Fruit fly (Drosophila melanogaster) whole organism: Measurements from ENCODE around the gene CG13678.

ENCODE experiments used
- CG8478 ChIP-seq: fragments of >200 bp; optimal IDR thresholded peaks from 2 replicates; lab custom pipeline; 2018; ENCODE audit warnings: inconsistent platforms
- Dll ChIP-seq: fragments of >200 bp; optimal IDR thresholded peaks from 2 replicates; lab custom pipeline; 2017
- EcR ChIP-seq, 2 experiments: fragments of >200 bp; optimal IDR thresholded peaks; 2 replicates each; lab custom pipeline; 2017; ENCODE audit warnings: missing biosample characterization in 2 of 2, missing genetic modification characterization in 2 of 2, missing genetic modification reagents in 2 of 2
- pan ChIP-seq: fragments of >200 bp; optimal IDR thresholded peaks from 2 replicates; lab custom pipeline; 2017
- psq ChIP-seq: fragments of >200 bp; optimal IDR thresholded peaks from 2 replicates; lab custom pipeline; 2017
- usp ChIP-seq: fragments of >200 bp; optimal IDR thresholded peaks from 2 replicates; lab custom pipeline; 2017; ENCODE audit warnings: missing biosample characterization, missing genetic modification characterization, mixed read lengths

CG13678 gene

dm6 chr3L:8221835-8222234 lies at the start of gene CG13678:
Gene CG13678, plus strand, starts transcription at chr3L:8222141.
- TF ChIP-seq EcR (GFP tag; optimal IDR thresholded peaks at IDR 0.05; lab: Kevin White, UChicago) (no peak), pan (lab: Kevin White, UChicago) (no peak), Dll (no peak), usp (GFP tag; lab: Kevin White, UChicago) (no peak), psq (lab: Kevin White, UChicago) (no peak), CG8478 (lab: Kevin White, UChicago) (no peak)

- no peak for TF ChIP-seq CG8478 (lab: Kevin White, UChicago)
- no peak for TF ChIP-seq pan (lab: Kevin White, UChicago)
- TF ChIP-seq Dll, result no peak
- TF ChIP-seq usp (GFP tag; lab: Kevin White, UChicago), result no peak
- no peak for TF ChIP-seq psq (lab: Kevin White, UChicago)
- no peak for TF ChIP-seq EcR (GFP tag; optimal IDR thresholded peaks at IDR 0.05; lab: Kevin White, UChicago)
Measured at dm6 chr3L:8175818-8176217, 46.1 kb upstream of the CG13678 start, which contains the start of gene RecQ4. Gene RecQ4, minus strand, starts transcription at chr3L:8175978.

dm6 chr3L:8177795-8178564 lies 44.0 kb upstream of the CG13678 start, which contains the start of gene Nmt:
Gene Nmt, minus strand, starts transcription at chr3L:8178429.
- no peak for TF ChIP-seq Dll
- TF ChIP-seq pan (lab: Kevin White, UChicago), result no peak
- TF ChIP-seq psq (lab: Kevin White, UChicago), result no peak
- no peak for TF ChIP-seq EcR (GFP tag; optimal IDR thresholded peaks at IDR 0.05; lab: Kevin White, UChicago)
- no peak for TF ChIP-seq usp (GFP tag; lab: Kevin White, UChicago)
- TF ChIP-seq CG8478 (lab: Kevin White, UChicago), result no peak

- TF ChIP-seq usp (GFP tag; lab: Kevin White, UChicago) (no peak), Dll (no peak), CG8478 (lab: Kevin White, UChicago) (no peak), pan (lab: Kevin White, UChicago) (no peak), psq (lab: Kevin White, UChicago) (no peak), EcR (GFP tag; optimal IDR thresholded peaks at IDR 0.05; lab: Kevin White, UChicago) (no peak)
Measured at dm6 chr3L:8180464-8181137, 41.3 kb upstream of the CG13678 start, which contains the start of the genes mthl7 and Uxs. Gene mthl7, minus strand, starts transcription at chr3L:8180514. Gene Uxs, plus strand, starts transcription at chr3L:8180923.

dm6 chr3L:8185263-8186227 lies 36.4 kb upstream of the CG13678 start:
- no peak for TF ChIP-seq psq (lab: Kevin White, UChicago)
- no peak for TF ChIP-seq pan (lab: Kevin White, UChicago)
- no peak for TF ChIP-seq EcR (GFP tag; optimal IDR thresholded peaks at IDR 0.05; lab: Kevin White, UChicago)

dm6 chr3L:8186627-8187396 lies 35.1 kb upstream of the CG13678 start, which contains the start of the genes ERR and Atg18a:
Gene ERR, minus strand, starts transcription at chr3L:8186671.
Gene Atg18a, plus strand, starts transcription at chr3L:8186857.
- TF ChIP-seq EcR (GFP tag; optimal IDR thresholded peaks at IDR 0.05; lab: Kevin White, UChicago) (no peak), psq (lab: Kevin White, UChicago) (no peak), CG8478 (lab: Kevin White, UChicago) (no peak), Dll (no peak)

dm6 chr3L:8187397-8187811 lies 34.5 kb upstream of the CG13678 start:
- TF ChIP-seq CG8478 (lab: Kevin White, UChicago), result no peak
- no peak for TF ChIP-seq pan (lab: Kevin White, UChicago)
- TF ChIP-seq usp (GFP tag; lab: Kevin White, UChicago), result no peak
- no peak for TF ChIP-seq Dll
- TF ChIP-seq EcR (GFP tag; optimal IDR thresholded peaks at IDR 0.05; lab: Kevin White, UChicago), result no peak
- TF ChIP-seq psq (lab: Kevin White, UChicago), result no peak

- no peak for TF ChIP-seq psq (lab: Kevin White, UChicago)
- no peak for TF ChIP-seq pan (lab: Kevin White, UChicago)
- TF ChIP-seq usp (GFP tag; lab: Kevin White, UChicago), result no peak
Measured at dm6 chr3L:8189234-8189633, 32.7 kb upstream of the CG13678 start.

dm6 chr3L:8191042-8191613 lies 30.8 kb upstream of the CG13678 start, which contains the start of gene MED24:
Gene MED24, plus strand, starts transcription at chr3L:8191270.
- TF ChIP-seq usp (GFP tag; lab: Kevin White, UChicago) (no peak), pan (lab: Kevin White, UChicago) (no peak), CG8478 (lab: Kevin White, UChicago) (no peak), EcR (GFP tag; optimal IDR thresholded peaks at IDR 0.05; lab: Kevin White, UChicago) (no peak), Dll (no peak), psq (lab: Kevin White, UChicago) (no peak)

dm6 chr3L:8193016-8193415 lies 28.9 kb upstream of the CG13678 start, which contains the start of gene CG7387:
Gene CG7387, minus strand, starts transcription at chr3L:8193116.
- TF ChIP-seq CG8478 (lab: Kevin White, UChicago) (no peak), Dll (no peak), pan (lab: Kevin White, UChicago) (no peak), usp (GFP tag; lab: Kevin White, UChicago) (no peak), psq (lab: Kevin White, UChicago) (no peak), EcR (GFP tag; optimal IDR thresholded peaks at IDR 0.05; lab: Kevin White, UChicago) (no peak)
